Fruit fly (Drosophila melanogaster) whole organism, embryonic: Measurements from ENCODE around the gene BthD.

Source experiments
- Ada2b ChIP-seq: fragments of 200-800 bp; sonication (Bioruptor generic); IDR thresholded peaks from 2 replicates; pipeline ENCODE4 v1.3.6; 2022; ENCODE audit warnings: missing biosample characterization, missing genetic modification characterization
- Awh ChIP-seq: fragments of 200-800 bp; sonication (Bioruptor generic); IDR thresholded peaks from 2 replicates; pipeline ENCODE4, ENCODE4 v1.3.6; 2022; ENCODE audit warnings: missing biosample characterization, missing genetic modification characterization
- BtbVII ChIP-seq: fragments of 200-800 bp; sonication (Bioruptor generic); optimal IDR thresholded peaks from 3 replicates; lab custom pipeline; 2017; ENCODE audit warnings: missing biosample characterization, mild to moderate bottlenecking, missing genetic modification characterization
- CG10979 ChIP-seq: fragments of 200-800 bp; sonication (Bioruptor generic); optimal IDR thresholded peaks from 2 replicates; lab custom pipeline; 2018; ENCODE audit warnings: missing biosample characterization, mild to moderate bottlenecking, missing genetic modification characterization, moderate library complexity
- CG11504 ChIP-seq: fragments of 200-800 bp; sonication (Bioruptor generic); optimal IDR thresholded peaks from 3 replicates; lab custom pipeline; 2019; ENCODE audit warnings: missing biosample characterization, mild to moderate bottlenecking, missing genetic modification characterization, moderate library complexity
- CG12104 ChIP-seq: fragments of 200-800 bp; sonication (Bioruptor generic); optimal IDR thresholded peaks from 3 replicates; lab custom pipeline; 2016; ENCODE audit warnings: missing biosample characterization, missing genetic modification characterization
- CG12942 ChIP-seq: fragments of 200-800 bp; sonication (Bioruptor generic); optimal IDR thresholded peaks from 3 replicates; lab custom pipeline; 2016; ENCODE audit warnings: missing biosample characterization, missing genetic modification characterization
- CG1529 ChIP-seq: fragments of 200-800 bp; sonication (Bioruptor generic); optimal IDR thresholded peaks from 3 replicates; lab custom pipeline; 2018; ENCODE audit warnings: missing biosample characterization, missing genetic modification characterization
- CG16863 ChIP-seq: fragments of 200-800 bp; sonication (Bioruptor generic); optimal IDR thresholded peaks from 3 replicates; lab custom pipeline; 2016; ENCODE audit warnings: missing biosample characterization, missing genetic modification characterization
- CG17912 ChIP-seq: fragments of 200-800 bp; sonication (Bioruptor generic); optimal IDR thresholded peaks from 2 replicates; lab custom pipeline; 2018; ENCODE audit warnings: missing biosample characterization, mild to moderate bottlenecking, missing genetic modification characterization
- CG1792 ChIP-seq: fragments of 200-800 bp; sonication (Bioruptor generic); optimal IDR thresholded peaks from 2 replicates; lab custom pipeline; 2016; ENCODE audit warnings: missing biosample characterization, missing genetic modification characterization
- CG18619 ChIP-seq: fragments of 200-800 bp; sonication (Bioruptor generic); optimal IDR thresholded peaks from 3 replicates; lab custom pipeline; 2017; ENCODE audit warnings: missing biosample characterization, mild to moderate bottlenecking, missing genetic modification characterization
- CG2120 ChIP-seq: fragments of 200-800 bp; sonication (Bioruptor generic); optimal IDR thresholded peaks from 3 replicates; lab custom pipeline; 2016; ENCODE audit warnings: missing biosample characterization, missing genetic modification characterization
- CG30403 ChIP-seq: fragments of 200-800 bp; sonication (Bioruptor generic); optimal IDR thresholded peaks from 3 replicates; lab custom pipeline; 2016; ENCODE audit warnings: missing biosample characterization, missing genetic modification characterization
- CG34224 ChIP-seq: fragments of 200-800 bp; sonication (Bioruptor generic); IDR thresholded peaks from 3 replicates; pipeline ENCODE4 v1.3.6; 2022; ENCODE audit warnings: missing biosample characterization, missing genetic modification characterization; ENCODE audit not compliant: partially characterized antibody
- CG3726 ChIP-seq: fragments of 200-800 bp; sonication (Bioruptor generic); IDR thresholded peaks from 3 replicates; pipeline ENCODE4, ENCODE4 v1.3.6; 2022; ENCODE audit warnings: missing biosample characterization, missing genetic modification characterization
- CG4730 ChIP-seq: fragments of 200-800 bp; sonication (Bioruptor generic); IDR thresholded peaks from 2 replicates; pipeline ENCODE4 v1.3.6; 2022; ENCODE audit warnings: missing biosample characterization, missing genetic modification characterization
- CG6791 ChIP-seq: fragments of 200-800 bp; sonication (Bioruptor generic); IDR thresholded peaks from 3 replicates; pipeline ENCODE4 v1.3.6; 2022; ENCODE audit warnings: missing biosample characterization, missing genetic modification characterization; ENCODE audit not compliant: partially characterized antibody
- CG8089 ChIP-seq: fragments of 200-800 bp; sonication (Bioruptor generic); optimal IDR thresholded peaks from 3 replicates; lab custom pipeline; 2016; ENCODE audit warnings: missing biosample characterization, missing genetic modification characterization
- CG8388 ChIP-seq: fragments of 200-800 bp; sonication (Bioruptor generic); optimal IDR thresholded peaks from 2 replicates; lab custom pipeline; 2019; ENCODE audit warnings: missing biosample characterization, mild to moderate bottlenecking, missing genetic modification characterization, moderate library complexity
- CG8924 ChIP-seq: fragments of 200-800 bp; optimal IDR thresholded peaks from 3 replicates; lab custom pipeline; 2019; ENCODE audit warnings: missing biosample characterization, mild to moderate bottlenecking, missing genetic modification characterization, moderate library complexity
- Camta ChIP-seq: fragments of 200-800 bp; sonication (Bioruptor generic); optimal IDR thresholded peaks from 2 replicates; lab custom pipeline; 2016; ENCODE audit warnings: missing biosample characterization, missing genetic modification characterization
- CrebB ChIP-seq: fragments of 200-800 bp; sonication (Bioruptor generic); optimal IDR thresholded peaks from 3 replicates; lab custom pipeline; 2018; ENCODE audit warnings: missing biosample characterization, mild to moderate bottlenecking, missing genetic modification characterization
- Fer1 ChIP-seq: fragments of 200-800 bp; sonication (Bioruptor generic); optimal IDR thresholded peaks from 2 replicates; lab custom pipeline; 2017; ENCODE audit warnings: missing biosample characterization, mild to moderate bottlenecking, missing genetic modification characterization
- HLH3B ChIP-seq: fragments of 200-800 bp; sonication (Bioruptor generic); IDR thresholded peaks from 2 replicates; pipeline ENCODE4 v1.3.6; 2022; ENCODE audit warnings: missing biosample characterization, missing genetic modification characterization
- HLH54F ChIP-seq: fragments of 200-800 bp; sonication (Bioruptor generic); optimal IDR thresholded peaks from 3 replicates; lab custom pipeline; 2016; ENCODE audit warnings: missing biosample characterization, missing genetic modification characterization
- Hand ChIP-seq: fragments of 200-800 bp; sonication (Bioruptor generic); optimal IDR thresholded peaks from 2 replicates; lab custom pipeline; 2017; ENCODE audit warnings: mild to moderate bottlenecking, missing biosample characterization, missing genetic modification reagents, missing genetic modification characterization
- Hmx ChIP-seq: fragments of 200-800 bp; sonication (Bioruptor generic); optimal IDR thresholded peaks from 2 replicates; lab custom pipeline; 2016; ENCODE audit warnings: missing biosample characterization, missing genetic modification characterization
- Myb ChIP-seq: fragments of 200-800 bp; sonication (Bioruptor generic); optimal IDR thresholded peaks from 2 replicates; lab custom pipeline; 2016; ENCODE audit warnings: missing biosample characterization, missing genetic modification characterization
- NK7.1 ChIP-seq: fragments of 200-800 bp; sonication (Bioruptor generic); optimal IDR thresholded peaks from 3 replicates; lab custom pipeline; 2016; ENCODE audit warnings: missing biosample characterization, missing genetic modification characterization
- Nf-YB ChIP-seq: fragments of 200-800 bp; sonication (Bioruptor generic); optimal IDR thresholded peaks from 3 replicates; lab custom pipeline; 2019; ENCODE audit warnings: missing biosample characterization, mild to moderate bottlenecking, missing genetic modification characterization, moderate library complexity
- Rx ChIP-seq: fragments of 200-800 bp; sonication (Bioruptor generic); IDR thresholded peaks from 2 replicates; pipeline ENCODE4 v1.3.6; 2022; ENCODE audit warnings: missing biosample characterization, missing genetic modification characterization
- Ssrp ChIP-seq: fragments of 200-800 bp; sonication (Bioruptor generic); optimal IDR thresholded peaks from 2 replicates; lab custom pipeline; 2018; ENCODE audit warnings: missing biosample characterization, mild to moderate bottlenecking, missing genetic modification characterization, moderate library complexity
- amos ChIP-seq: fragments of 200-800 bp; sonication (Bioruptor generic); IDR thresholded peaks from 2 replicates; pipeline ENCODE4 v1.3.6; 2022; ENCODE audit warnings: missing biosample characterization, missing genetic modification characterization; ENCODE audit not compliant: partially characterized antibody
- bigmax ChIP-seq: fragments of 200-800 bp; sonication (Bioruptor generic); optimal IDR thresholded peaks from 2 replicates; lab custom pipeline; 2018; ENCODE audit warnings: missing biosample characterization, mild to moderate bottlenecking, missing genetic modification characterization
- cad ChIP-seq: fragments of >200 bp; optimal IDR thresholded peaks from 2 replicates; lab custom pipeline; 2017; ENCODE audit warnings: missing biosample characterization, missing genetic modification characterization
- cato ChIP-seq: fragments of 200-800 bp; sonication (Bioruptor generic); optimal IDR thresholded peaks from 2 replicates; lab custom pipeline; 2016; ENCODE audit warnings: missing biosample characterization, missing genetic modification characterization, borderline replicate concordance
- dimm ChIP-seq: fragments of 200-800 bp; sonication (Bioruptor generic); IDR thresholded peaks from 2 replicates; pipeline ENCODE4 v1.3.6; 2022; ENCODE audit warnings: missing biosample characterization, missing genetic modification characterization
- fd3F ChIP-seq: fragments of 200-800 bp; sonication (Bioruptor generic); optimal IDR thresholded peaks from 2 replicates; lab custom pipeline; 2018; ENCODE audit warnings: missing biosample characterization, mild to moderate bottlenecking, missing genetic modification characterization, moderate library complexity
- gcm ChIP-seq: fragments of 200-800 bp; sonication (Bioruptor generic); optimal IDR thresholded peaks from 2 replicates; lab custom pipeline; 2019; ENCODE audit warnings: missing biosample characterization, mild to moderate bottlenecking, missing genetic modification characterization, moderate library complexity
- gcm2 ChIP-seq: fragments of 200-800 bp; sonication (Bioruptor generic); optimal IDR thresholded peaks from 2 replicates; lab custom pipeline; 2016; ENCODE audit warnings: missing biosample characterization, missing genetic modification characterization
- lmd ChIP-seq: fragments of 200-800 bp; sonication (Bioruptor generic); IDR thresholded peaks from 2 replicates; pipeline ENCODE4 v1.3.6; 2022; ENCODE audit warnings: missing biosample characterization, missing genetic modification characterization
- pzg ChIP-seq: fragments of 200-800 bp; sonication (Bioruptor generic); optimal IDR thresholded peaks from 3 replicates; lab custom pipeline; 2018; ENCODE audit warnings: missing biosample characterization, mild to moderate bottlenecking, missing genetic modification characterization, moderate library complexity
- sim ChIP-seq: fragments of 200-800 bp; sonication (Bioruptor generic); IDR thresholded peaks from 2 replicates; pipeline ENCODE4 v1.3.6; 2022; ENCODE audit warnings: missing biosample characterization, missing genetic modification characterization
- unc-4 ChIP-seq: fragments of 200-800 bp; sonication (Bioruptor generic); IDR thresholded peaks from 2 replicates; pipeline ENCODE4 v1.3.6; 2022; ENCODE audit warnings: missing biosample characterization, missing genetic modification characterization; ENCODE audit not compliant: partially characterized antibody
- vvl ChIP-seq: fragments of 200-800 bp; sonication (Bioruptor generic); IDR thresholded peaks from 2 replicates; pipeline ENCODE4 v1.3.6; 2022; ENCODE audit warnings: missing biosample characterization, missing genetic modification characterization
- zen ChIP-seq: fragments of 200-800 bp; sonication (Bioruptor generic); optimal IDR thresholded peaks from 3 replicates; lab custom pipeline; 2018; ENCODE audit warnings: missing biosample characterization, mild to moderate bottlenecking, missing genetic modification characterization, moderate library complexity
- zf30C ChIP-seq: fragments of 200-800 bp; sonication (Bioruptor generic); optimal IDR thresholded peaks from 3 replicates; lab custom pipeline; 2018; ENCODE audit warnings: missing biosample characterization, mild to moderate bottlenecking, missing genetic modification characterization
- zfh2 ChIP-seq: fragments of 200-800 bp; sonication (Bioruptor generic); optimal IDR thresholded peaks from 2 replicates; lab custom pipeline; 2016; ENCODE audit warnings: missing biosample characterization, missing genetic modification characterization

The BthD gene

DNA sequence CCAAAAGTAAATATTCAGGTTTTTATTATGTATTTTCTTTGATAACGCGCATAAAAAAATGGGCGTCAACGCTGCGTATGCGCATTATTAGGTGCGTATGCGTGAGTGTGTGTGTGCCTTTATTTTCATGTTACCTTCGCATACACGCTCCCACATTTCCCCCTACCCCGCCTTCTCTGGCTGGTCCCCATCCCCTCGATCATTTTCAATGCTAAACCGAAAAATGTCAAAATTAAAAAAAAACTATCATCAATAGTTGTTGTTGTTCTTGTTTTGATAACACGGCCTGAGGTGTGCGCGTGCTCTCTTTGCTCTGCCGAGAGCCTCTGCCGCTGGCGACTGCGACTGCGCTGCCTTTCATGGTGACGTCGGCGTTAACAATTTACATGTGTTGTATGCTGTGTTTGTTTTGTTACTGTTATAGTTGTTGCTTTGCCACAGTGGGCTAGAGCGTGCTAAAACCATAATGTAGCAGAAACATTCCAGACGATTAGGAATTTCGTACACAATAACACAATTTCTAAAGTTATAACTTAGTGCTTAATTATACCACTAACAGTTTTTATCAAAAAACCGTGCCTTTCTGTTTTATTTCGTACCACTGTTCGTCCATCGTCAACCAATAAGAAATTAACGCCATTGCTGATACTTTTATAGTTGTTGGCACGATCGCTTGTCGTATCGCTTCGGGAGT lies 28.2 kb downstream of the BthD start (continued):
- TF ChIP-seq CG8924 (tag; lab: Kevin White, UChicago), result peak; percentile 99
- peak; percentile 46; the same call in 1 of the 3 replicates for TF ChIP-seq CG34224 (GFP tag; lab: Robert Waterston, UW)
- peak; percentile 97 for TF ChIP-seq CG18619 (GFP tag; lab: Kevin White, UChicago)
- peak; percentile 98 for TF ChIP-seq sim (GFP tag; lab: Robert Waterston, UW)
- TF ChIP-seq vvl (GFP tag; lab: Robert Waterston, UW), result peak; percentile 100
- TF ChIP-seq Fer1 (GFP tag; lab: Kevin White, UChicago), result peak; percentile 99
- TF ChIP-seq Ada2b (GFP tag; lab: Robert Waterston, UW), result peak; percentile 99
- peak; percentile 95 for TF ChIP-seq Nf-YB (GFP tag; lab: Kevin White, UChicago)
- TF ChIP-seq CG12942 (GFP tag; lab: Kevin White, UChicago), result peak; percentile 97
- peak; percentile 98 for TF ChIP-seq gcm2 (GFP tag; lab: Kevin White, UChicago)
- TF ChIP-seq CG2120 (GFP tag; lab: Kevin White, UChicago), result peak; percentile 99
- peak; percentile 98 for TF ChIP-seq BtbVII (GFP tag; lab: Kevin White, UChicago)
- TF ChIP-seq CG11504, result peak; percentile 98
- TF ChIP-seq CrebB, result peak; percentile 99
- peak; percentile 98 for TF ChIP-seq Ssrp (tag; lab: Kevin White, UChicago)
- peak; percentile 95 for TF ChIP-seq zen (tag; lab: Kevin White, UChicago)
- peak; percentile 99 for TF ChIP-seq CG4730 (GFP tag; lab: Robert Waterston, UW)
- peak; percentile 98 for TF ChIP-seq CG12104 (GFP tag; lab: Kevin White, UChicago)
- TF ChIP-seq CG16863 (GFP tag; lab: Kevin White, UChicago), result peak; percentile 99
- peak; percentile 98 for TF ChIP-seq NK7.1
- TF ChIP-seq cato (GFP tag; lab: Kevin White, UChicago), result peak; percentile 98
- TF ChIP-seq CG1529 (GFP tag; lab: Kevin White, UChicago), result peak; percentile 98
- TF ChIP-seq Awh (GFP tag; lab: Robert Waterston, UW), result peak; percentile 99
- TF ChIP-seq cad (GFP tag; lab: Kevin White, UChicago), result no peak
- peak; percentile 98 for TF ChIP-seq fd3F (GFP tag; lab: Kevin White, UChicago)
- peak; percentile 98 for TF ChIP-seq CG30403 (GFP tag; lab: Kevin White, UChicago)
- TF ChIP-seq unc-4, result 0 out of 2 replicates have a peak, but pooled peaks have one; percentile 35
- TF ChIP-seq CG3726 (GFP tag; lab: Robert Waterston, UW), result peak; percentile 98
- peak; percentile 77 for TF ChIP-seq bigmax (GFP tag; lab: Kevin White, UChicago)
- peak; percentile 99 for TF ChIP-seq Rx (GFP tag; lab: Robert Waterston, UW)
- TF ChIP-seq CG8388, result peak; percentile 97
- peak; percentile 99 for TF ChIP-seq Camta (GFP tag; lab: Kevin White, UChicago)
- TF ChIP-seq Hmx (GFP tag; lab: Kevin White, UChicago), result peak; percentile 92
- TF ChIP-seq pzg, result peak; percentile 37
- TF ChIP-seq zfh2 (GFP tag; lab: Kevin White, UChicago), result peak; percentile 98
- TF ChIP-seq zf30C (GFP tag; lab: Kevin White, UChicago), result no peak
- peak; percentile 98 for TF ChIP-seq HLH54F
- peak; percentile 75 for TF ChIP-seq CG6791 (GFP tag; lab: Robert Waterston, UW)
- peak; percentile 97 for TF ChIP-seq dimm (GFP tag; lab: Robert Waterston, UW)
- TF ChIP-seq CG8089 (GFP tag; lab: Kevin White, UChicago), result peak; percentile 99
- TF ChIP-seq CG10979 (tag; lab: Kevin White, UChicago), result peak; percentile 98
- TF ChIP-seq Hand (GFP tag; lab: Kevin White, UChicago), result peak; percentile 97
- TF ChIP-seq CG1792 (GFP tag; lab: Kevin White, UChicago), result peak; percentile 98
- peak; percentile 99 for TF ChIP-seq lmd (GFP tag; lab: Robert Waterston, UW)
- no peak; the same call in 1 of the 2 replicates for TF ChIP-seq amos (GFP tag; lab: Robert Waterston, UW)
- peak; percentile 98 for TF ChIP-seq gcm (GFP tag; lab: Kevin White, UChicago)
- TF ChIP-seq HLH3B (GFP tag; lab: Robert Waterston, UW), result peak; percentile 99
- TF ChIP-seq Myb (GFP tag; lab: Kevin White, UChicago), result peak; percentile 91
- peak; percentile 92 for TF ChIP-seq CG17912 (GFP tag; lab: Kevin White, UChicago)
